Fruit fly (Drosophila melanogaster): ENCODE results near the gene RnpS1.

The RnpS1 gene

dm6 chr3R:9515860-9516344, 35.9 kb upstream of the RnpS1 start, which contains the start of the genes mRpL47, CG8176 and Kdm3 (continued):
- TF ChIP-seq ems (GFP tag; optimal IDR thresholded peaks at IDR 0.05) (peak; percentile 35), ato (GFP tag; IDR thresholded peaks at IDR 0.05; ENCODE audit: partially characterized antibody) (no peak), hkb (optimal IDR thresholded peaks at IDR 0.05) (no peak), hkb (GFP tag; IDR thresholded peaks at IDR 0.05) (no peak), CG3995 (GFP tag; optimal IDR thresholded peaks at IDR 0.05) (no peak), CG10654 (GFP tag; optimal IDR thresholded peaks at IDR 0.05) (peak; percentile 52), Hr51 (GFP tag; optimal IDR thresholded peaks at IDR 0.05) (peak in 1 of 2 experiments; percentile 81), Oli (tag; optimal IDR thresholded peaks at IDR 0.05) (no peak), Meics (GFP tag; optimal IDR thresholded peaks at IDR 0.05) (peak; percentile 30), Atf3 (GFP tag; optimal IDR thresholded peaks at IDR 0.05) (peak; percentile 44), CG6689 (GFP tag; IDR thresholded peaks at IDR 0.05) (no peak), vvl (GFP tag; IDR thresholded peaks at IDR 0.05) (no peak), CG30020 (tag; optimal IDR thresholded peaks at IDR 0.05) (peak; percentile 68), CG10366 (GFP tag; IDR thresholded peaks at IDR 0.05) (no peak), hb (GFP tag; IDR thresholded peaks at IDR 0.05; ENCODE audit: partially characterized antibody) (no peak), CG10147 (GFP tag; optimal IDR thresholded peaks at IDR 0.05) (peak; percentile 47), CG15073 (GFP tag; optimal IDR thresholded peaks at IDR 0.05) (no peak), CG4617 (GFP tag; optimal IDR thresholded peaks at IDR 0.05; ENCODE audit: borderline replicate concordance) (peak; percentile 97), Antp (GFP tag; optimal IDR thresholded peaks at IDR 0.05) (peak; percentile 83), CG12155 (GFP tag; optimal IDR thresholded peaks at IDR 0.05) (peak; percentile 70), CG8281 (tag; optimal IDR thresholded peaks at IDR 0.05) (no peak), Taf1 (GFP tag; IDR thresholded peaks at IDR 0.05) (no peak), CG13894 (tag; optimal IDR thresholded peaks at IDR 0.05) (no peak), Myb (GFP tag; optimal IDR thresholded peaks at IDR 0.05) (peak; percentile 85), CG31224 (GFP tag; IDR thresholded peaks at IDR 0.05) (no peak), pum (GFP tag; optimal IDR thresholded peaks at IDR 0.05) (peak; percentile 79), CG6654 (GFP tag; optimal IDR thresholded peaks at IDR 0.05) (no peak), CG8478 (optimal IDR thresholded peaks at IDR 0.05) (peak; percentile 54), Ets97D (GFP tag; optimal IDR thresholded peaks at IDR 0.05) (peak; percentile 94), cwo (GFP tag; optimal IDR thresholded peaks at IDR 0.05) (no peak), CG9437 (GFP tag; optimal IDR thresholded peaks at IDR 0.05) (no peak), zfh2 (GFP tag; optimal IDR thresholded peaks at IDR 0.05) (peak; percentile 91), br (optimal IDR thresholded peaks at IDR 0.05) (no peak), HLH54F (GFP tag; optimal IDR thresholded peaks at IDR 0.05) (peak; percentile 83), cg (GFP tag; optimal IDR thresholded peaks at IDR 0.05) (peak; percentile 96), NC2α (GFP tag; optimal IDR thresholded peaks at IDR 0.05) (peak; percentile 32), CG14441 (GFP tag; IDR thresholded peaks at IDR 0.05) (no peak), Sox100B (GFP tag; optimal IDR thresholded peaks at IDR 0.05) (no peak), CG30431 (GFP tag; optimal IDR thresholded peaks at IDR 0.05) (peak; percentile 19), inv (GFP tag; IDR thresholded peaks at IDR 0.05; ENCODE audit: partially characterized antibody) (no peak), CG3407 (GFP tag; optimal IDR thresholded peaks at IDR 0.05) (no peak), slbo (GFP tag; IDR thresholded peaks at IDR 0.05) (no peak), Hmr (GFP tag; optimal IDR thresholded peaks at IDR 0.05) (peak; percentile 86), CG6854 (GFP tag; optimal IDR thresholded peaks at IDR 0.05) (no peak), Mad (GFP tag; optimal IDR thresholded peaks at IDR 0.05) (peak; percentile 66), p53 (GFP tag; optimal IDR thresholded peaks at IDR 0.05) (peak; percentile 74), toy (GFP tag; IDR thresholded peaks at IDR 0.05) (no peak), CG11093 (GFP tag; IDR thresholded peaks at IDR 0.05) (no peak; the same call in 2 of the 3 replicates), Fer1 (GFP tag; optimal IDR thresholded peaks at IDR 0.05) (peak; percentile 51), mirr (GFP tag; optimal IDR thresholded peaks at IDR 0.05) (peak; percentile 55), CG8388 (GFP tag; optimal IDR thresholded peaks at IDR 0.05) (no peak), slou (GFP tag; optimal IDR thresholded peaks at IDR 0.05) (peak; percentile 79)
